Worm (Caenorhabditis elegans) whole organism, L4 larva: ENCODE results near the gene ost-1.

Experiments
- T20F7.1 ChIP-seq: fragments of 200-800 bp; sonication (Bioruptor generic); optimal IDR thresholded peaks from 2 replicates; lab custom pipeline; 2018; ENCODE audit warnings: mild to moderate bottlenecking, missing genetic modification characterization, missing compliant biosample characterization
- Y105C5A.15 ChIP-seq: fragments of 200-800 bp; sonication (Bioruptor generic); IDR thresholded peaks from 2 replicates; pipeline ENCODE4 v1.3.6; 2022; ENCODE audit warnings: missing genetic modification characterization, missing compliant biosample characterization
- Y75B8A.6 ChIP-seq: fragments of 200-800 bp; sonication (Bioruptor generic); IDR thresholded peaks from 2 replicates; pipeline ENCODE4 v1.3.6; 2022; ENCODE audit warnings: missing genetic modification reagents, missing genetic modification characterization, missing compliant biosample characterization
- ZK337.2 ChIP-seq: fragments of 200-800 bp; sonication (Bioruptor generic); IDR thresholded peaks from 2 replicates; pipeline ENCODE4 v1.3.6; 2022; ENCODE audit warnings: missing genetic modification reagents, missing genetic modification characterization, missing compliant biosample characterization
- aha-1 ChIP-seq: fragments of 150-350 bp; peaks from one replicate; lab custom pipeline; 2014; ENCODE audit warnings: missing biosample characterization, missing genetic modification characterization
- aly-2 ChIP-seq: sonication (generic microtip); optimal IDR thresholded peaks from 2 replicates; lab custom pipeline; 2018; ENCODE audit warnings: missing biosample characterization, missing genetic modification characterization
- ceh-20 ChIP-seq: fragments of 200-800 bp; sonication (Bioruptor generic); IDR thresholded peaks from 2 replicates; pipeline ENCODE4 v1.3.6; 2022; ENCODE audit warnings: missing genetic modification reagents, missing genetic modification characterization, missing compliant biosample characterization
- ceh-28 ChIP-seq: fragments of 150-350 bp; optimal IDR thresholded peaks from 2 replicates; lab custom pipeline; 2014; ENCODE audit warnings: missing biosample characterization, missing genetic modification reagents, missing genetic modification characterization
- ceh-62 ChIP-seq: sonication (generic microtip); optimal IDR thresholded peaks from 2 replicates; lab custom pipeline; 2017; ENCODE audit warnings: missing biosample characterization, missing genetic modification characterization
- ceh-82 ChIP-seq: sonication (generic microtip); optimal IDR thresholded peaks from 2 replicates; lab custom pipeline; 2017; ENCODE audit warnings: missing biosample characterization, missing genetic modification characterization
- cey-2 ChIP-seq: sonication (generic microtip); optimal IDR thresholded peaks from 3 replicates; lab custom pipeline; 2017; ENCODE audit warnings: missing genetic modification characterization, mild to moderate bottlenecking, missing compliant biosample characterization, antibody characterized with exemption, borderline replicate concordance; ENCODE audit not compliant: insufficient read depth
- dmd-6 ChIP-seq: fragments of 200-800 bp; sonication (Bioruptor generic); IDR thresholded peaks from 2 replicates; pipeline ENCODE4 v1.3.6; 2022; ENCODE audit warnings: missing genetic modification reagents, missing genetic modification characterization, missing compliant biosample characterization
- dmd-9 ChIP-seq: fragments of 200-800 bp; sonication (Bioruptor generic); IDR thresholded peaks from 2 replicates; pipeline ENCODE4 v1.3.6; 2022; ENCODE audit warnings: missing genetic modification reagents, missing genetic modification characterization, missing compliant biosample characterization
- dpl-1 ChIP-seq: fragments of 150-350 bp; optimal IDR thresholded peaks from 2 replicates; lab custom pipeline; 2014; ENCODE audit warnings: missing biosample characterization, missing genetic modification reagents, missing genetic modification characterization
- duxl-1 ChIP-seq: sonication (generic microtip); optimal IDR thresholded peaks from 2 replicates; lab custom pipeline; 2016; ENCODE audit warnings: mild to moderate bottlenecking, missing genetic modification characterization, moderate library complexity, missing compliant biosample characterization; ENCODE audit not compliant: poor library complexity
- dve-1 ChIP-seq: sonication (generic microtip); optimal IDR thresholded peaks from 2 replicates; lab custom pipeline; 2017; ENCODE audit warnings: antibody characterized with exemption, mild to moderate bottlenecking, missing genetic modification characterization, missing compliant biosample characterization; ENCODE audit not compliant: insufficient read depth
- egl-27 ChIP-seq: sonication (generic microtip); optimal IDR thresholded peaks from 3 replicates; lab custom pipeline; 2017; ENCODE audit warnings: missing biosample characterization, missing genetic modification reagents, missing genetic modification characterization
- egl-43 ChIP-seq: fragments of 200-800 bp; sonication (Bioruptor generic); IDR thresholded peaks from 2 replicates; pipeline ENCODE4 v1.3.6; 2022; ENCODE audit warnings: missing genetic modification reagents, missing genetic modification characterization, missing compliant biosample characterization
- hlh-11 ChIP-seq: fragments of 200-800 bp; sonication (Bioruptor generic); optimal IDR thresholded peaks from 2 replicates; lab custom pipeline; 2018; ENCODE audit warnings: mild to moderate bottlenecking, missing genetic modification characterization, missing compliant biosample characterization
- hlh-30 ChIP-seq: sonication (generic microtip); optimal IDR thresholded peaks from 2 replicates; lab custom pipeline; 2017; ENCODE audit warnings: antibody characterized with exemption, mild to moderate bottlenecking, missing genetic modification characterization, missing compliant biosample characterization; ENCODE audit not compliant: insufficient read depth
- jun-1 ChIP-seq: fragments of 150-350 bp; optimal IDR thresholded peaks from 2 replicates; lab custom pipeline; 2014; ENCODE audit warnings: missing biosample characterization, missing genetic modification reagents, missing genetic modification characterization
- lim-7 ChIP-seq: fragments of 200-800 bp; sonication (Bioruptor generic); IDR thresholded peaks from 2 replicates; pipeline ENCODE4 v1.3.6; 2022; ENCODE audit warnings: missing genetic modification characterization, missing compliant biosample characterization
- lin-1 ChIP-seq: fragments of 200-800 bp; sonication (Bioruptor generic); IDR thresholded peaks from 2 replicates; pipeline ENCODE4 v1.3.6; 2022; ENCODE audit warnings: missing genetic modification reagents, missing genetic modification characterization, missing compliant biosample characterization
- lin-15B ChIP-seq: fragments of 150-350 bp; sonication (generic microtip); optimal IDR thresholded peaks from 3 replicates; lab custom pipeline; 2014; ENCODE audit warnings: missing biosample characterization, missing genetic modification characterization
- lin-38 ChIP-seq: fragments of 200-800 bp; sonication (Bioruptor generic); IDR thresholded peaks from 2 replicates; pipeline ENCODE4 v1.3.6; 2022; ENCODE audit warnings: missing genetic modification reagents, missing genetic modification characterization, missing compliant biosample characterization
- lir-3 ChIP-seq: sonication (generic microtip); optimal IDR thresholded peaks from 2 replicates; lab custom pipeline; 2016; ENCODE audit warnings: mild to moderate bottlenecking, missing genetic modification characterization, missing compliant biosample characterization
- madf-5 ChIP-seq, 2 experiments: fragments of 200-800 bp; sonication (Bioruptor generic); IDR thresholded peaks; 2 replicates each; pipeline ENCODE4 v1.3.6; 2022; ENCODE audit warnings: missing compliant biosample characterization in 2 of 2, missing genetic modification characterization in 2 of 2
- madf-9 ChIP-seq: fragments of 200-800 bp; sonication (Bioruptor generic); conservative IDR thresholded peaks from 2 replicates; pipeline ENCODE4 v1.3.6; 2022; ENCODE audit warnings: missing genetic modification reagents, missing genetic modification characterization, missing compliant biosample characterization
- mdl-1 ChIP-seq, 2 experiments: fragments of 150-350 bp in 1 of 2; sonication (generic microtip) in 1 of 2; optimal IDR thresholded peaks; 2 replicates each; lab custom pipeline; 2014 to 2017; ENCODE audit warnings: missing biosample characterization in 2 of 2, missing genetic modification characterization in 2 of 2
- mxl-3 ChIP-seq: fragments of 200-800 bp; sonication (Bioruptor generic); optimal IDR thresholded peaks from 2 replicates; lab custom pipeline; 2018; ENCODE audit warnings: mild to moderate bottlenecking, missing genetic modification characterization, missing compliant biosample characterization
- nhr-25 ChIP-seq: sonication (generic microtip); optimal IDR thresholded peaks from 2 replicates; lab custom pipeline; 2017; ENCODE audit warnings: missing genetic modification characterization, mild to moderate bottlenecking, missing compliant biosample characterization, antibody characterized with exemption, moderate library complexity, borderline replicate concordance; ENCODE audit not compliant: insufficient read depth
- nhr-41 ChIP-seq: fragments of 200-800 bp; sonication (Bioruptor generic); IDR thresholded peaks from 2 replicates; pipeline ENCODE4 v1.3.6; 2022; ENCODE audit warnings: missing genetic modification reagents, missing genetic modification characterization, missing compliant biosample characterization
- nhr-77 ChIP-seq: fragments of 150-350 bp; optimal IDR thresholded peaks from 2 replicates; lab custom pipeline; 2014; ENCODE audit warnings: missing biosample characterization, missing genetic modification characterization
- pha-4 ChIP-seq, 2 experiments: fragments of 150-350 bp in 1 of 2; fragments of 200-800 bp in 1 of 2; sonication (Bioruptor generic) in 1 of 2; IDR thresholded peaks in 1 of 2; optimal IDR thresholded peaks in 1 of 2; 2 replicates each; pipeline versions ENCODE4 v1.3.6 to Lab custom; 2014 to 2022; ENCODE audit warnings: missing genetic modification characterization in 2 of 2, missing genetic modification reagents in 2 of 2, missing biosample characterization in 1 of 2, missing compliant biosample characterization in 1 of 2
- php-3 ChIP-seq: fragments of 200-800 bp; sonication (Bioruptor generic); IDR thresholded peaks from 2 replicates; pipeline ENCODE4 v1.3.6; 2022; ENCODE audit warnings: missing genetic modification reagents, missing genetic modification characterization, missing compliant biosample characterization
- saeg-2 ChIP-seq: fragments of 200-800 bp; sonication (Bioruptor generic); IDR thresholded peaks from 2 replicates; pipeline ENCODE4 v1.3.6; 2022; ENCODE audit warnings: missing genetic modification reagents, missing genetic modification characterization, missing compliant biosample characterization
- set-16 ChIP-seq: fragments of 200-800 bp; sonication (Bioruptor generic); IDR thresholded peaks from 2 replicates; pipeline ENCODE4 v1.3.6; 2022; ENCODE audit warnings: missing genetic modification reagents, missing genetic modification characterization, missing compliant biosample characterization
- snpc-4 ChIP-seq: fragments of 150-350 bp; optimal IDR thresholded peaks from 2 replicates; lab custom pipeline; 2014; ENCODE audit warnings: missing biosample characterization, missing genetic modification characterization
- spr-1 ChIP-seq: sonication (generic microtip); optimal IDR thresholded peaks from 2 replicates; lab custom pipeline; 2016; ENCODE audit warnings: mild to moderate bottlenecking, missing genetic modification characterization, missing compliant biosample characterization
- tag-97 ChIP-seq: fragments of 200-800 bp; sonication (Bioruptor generic); IDR thresholded peaks from 2 replicates; pipeline ENCODE4 v1.3.6; 2022; ENCODE audit warnings: missing genetic modification characterization, missing compliant biosample characterization
- tra-1 ChIP-seq: fragments of 200-800 bp; sonication (Bioruptor generic); IDR thresholded peaks from 2 replicates; pipeline ENCODE4 v1.3.6; 2022; ENCODE audit warnings: missing genetic modification reagents, missing genetic modification characterization, missing compliant biosample characterization
- unc-130 ChIP-seq: sonication (generic microtip); optimal IDR thresholded peaks from 2 replicates; lab custom pipeline; 2016; ENCODE audit warnings: missing genetic modification reagents, missing genetic modification characterization, missing compliant biosample characterization
- unc-39 ChIP-seq: sonication (generic microtip); optimal IDR thresholded peaks from 2 replicates; lab custom pipeline; 2017; ENCODE audit warnings: missing biosample characterization, missing genetic modification characterization
- vab-7 ChIP-seq: fragments of 200-800 bp; sonication (Bioruptor generic); IDR thresholded peaks from 2 replicates; pipeline ENCODE4 v1.3.6; 2022; ENCODE audit warnings: missing genetic modification reagents, missing genetic modification characterization, missing compliant biosample characterization
- zag-1 ChIP-seq: fragments of 150-350 bp; optimal IDR thresholded peaks from 2 replicates; lab custom pipeline; 2014; ENCODE audit warnings: missing biosample characterization, missing genetic modification characterization
- zfp-2 ChIP-seq: sonication (generic microtip); optimal IDR thresholded peaks from 2 replicates; lab custom pipeline; 2016; ENCODE audit warnings: mild to moderate bottlenecking, missing genetic modification characterization, missing compliant biosample characterization
- zfp-3 ChIP-seq: fragments of 200-800 bp; sonication (Bioruptor generic); conservative IDR thresholded peaks from 2 replicates; pipeline ENCODE4 v1.3.6; 2022; ENCODE audit warnings: missing genetic modification reagents, missing genetic modification characterization, missing compliant biosample characterization
- zip-11 ChIP-seq: fragments of 200-800 bp; sonication (Bioruptor generic); IDR thresholded peaks from 2 replicates; pipeline ENCODE4 v1.3.6; 2022; ENCODE audit warnings: missing genetic modification characterization, missing compliant biosample characterization
- zip-2 ChIP-seq: fragments of 150-350 bp; optimal IDR thresholded peaks from 2 replicates; lab custom pipeline; 2014; ENCODE audit warnings: missing biosample characterization, missing genetic modification characterization

The ost-1 gene

DNA sequence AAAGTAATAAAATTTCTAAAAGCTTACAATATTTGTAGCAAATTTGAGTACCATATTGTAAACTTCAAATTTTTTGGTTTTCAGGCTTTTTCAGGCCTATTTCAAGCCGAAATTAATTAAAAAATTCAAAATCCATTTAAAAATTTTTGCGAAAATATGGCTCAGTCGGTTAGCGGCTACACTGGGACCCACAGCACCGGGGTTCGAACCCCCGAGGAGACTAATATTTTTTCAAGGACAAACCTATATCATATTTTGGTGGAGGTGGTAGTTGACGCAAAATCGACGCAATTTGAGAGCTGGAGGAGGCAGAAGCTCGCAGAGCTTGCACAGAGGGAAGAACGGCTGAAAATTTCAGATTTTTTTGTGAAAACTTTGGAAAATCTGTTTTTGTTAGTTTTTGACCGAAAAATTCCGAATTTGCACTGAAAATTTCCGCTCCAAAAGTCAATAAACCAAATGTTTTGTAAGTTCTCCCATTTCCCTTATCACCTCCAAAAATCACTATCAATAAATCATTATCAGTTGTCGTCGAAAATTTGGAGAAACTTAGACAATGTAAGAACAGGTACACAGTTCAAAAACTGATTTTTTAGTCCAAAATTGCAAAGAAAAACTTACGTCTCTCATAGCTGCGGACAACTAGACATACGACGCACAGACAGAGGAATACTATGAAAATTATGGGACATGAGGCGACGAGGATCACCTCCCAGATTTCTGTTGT lies 41.4 kb downstream of the ost-1 start:
- TF ChIP-seq unc-39 (tag; lab: Kevin White, UChicago) (no peak), hlh-30 (tag; lab: Kevin White, UChicago) (no peak), lin-1 (GFP tag; lab: Robert Waterston, UW) (0 out of 2 replicates have a peak, but pooled peaks have one; percentile 11), Y75B8A.6 (GFP tag; lab: Robert Waterston, UW) (no peak), T20F7.1 (GFP tag; lab: Kevin White, UChicago) (no peak), php-3 (GFP tag; lab: Robert Waterston, UW) (peak; percentile 51; the same call in 1 of the 2 replicates), zip-11 (GFP tag; lab: Robert Waterston, UW) (no peak), mxl-3 (GFP tag; lab: Kevin White, UChicago) (no peak), zfp-3 (GFP tag; lab: Robert Waterston, UW) (no peak), lim-7 (GFP tag; lab: Robert Waterston, UW) (0 out of 2 replicates have a peak, but pooled peaks have one; percentile 23), nhr-41 (GFP tag; lab: Robert Waterston, UW) (no peak), spr-1 (tag; lab: Kevin White, UChicago) (no peak), duxl-1 (tag; lab: Kevin White, UChicago) (no peak), zag-1 (no peak), cey-2 (tag; lab: Kevin White, UChicago) (no peak), mdl-1 (tag; optimal IDR thresholded peaks at IDR 0.05; lab: Kevin White, UChicago) (no peak), ceh-82 (tag; lab: Kevin White, UChicago) (no peak), zip-2 (no peak), vab-7 (GFP tag; lab: Robert Waterston, UW) (no peak), unc-130 (GFP tag; lab: Kevin White, UChicago) (no peak), dpl-1 (GFP tag; lab: Kevin White, UChicago) (no peak), lir-3 (tag; lab: Kevin White, UChicago) (no peak), ceh-20 (GFP tag; lab: Robert Waterston, UW) (peak; percentile 73), dve-1 (no peak), egl-27 (tag; lab: Kevin White, UChicago) (no peak), lin-38 (0 out of 2 replicates have a peak, but pooled peaks have one; percentile 34), Y105C5A.15 (GFP tag; lab: Robert Waterston, UW) (no peak), ceh-62 (tag; lab: Kevin White, UChicago) (no peak), hlh-11 (peak; percentile 25), aha-1 (tag; lab: Kevin White, UChicago) (no peak), aly-2 (tag; lab: Kevin White, UChicago) (no peak), snpc-4 (tag; lab: Kevin White, UChicago) (no peak), ceh-28 (no peak), ZK337.2 (GFP tag; lab: Robert Waterston, UW) (no peak), egl-43 (GFP tag; lab: Robert Waterston, UW) (no peak), nhr-25 (tag; lab: Kevin White, UChicago) (no peak), dmd-6 (GFP tag; lab: Robert Waterston, UW) (peak; percentile 78), dmd-9 (no peak), tra-1 (GFP tag; lab: Robert Waterston, UW) (no peak), saeg-2 (GFP tag; lab: Robert Waterston, UW) (no peak), madf-5 (GFP tag; IDR thresholded peaks at IDR 0.05; lab: Robert Waterston, UW) (no peak), lin-15B (tag; lab: Kevin White, UChicago) (no peak), zfp-2 (tag; lab: Kevin White, UChicago) (no peak), set-16 (GFP tag; lab: Robert Waterston, UW) (no peak), nhr-77 (tag; lab: Kevin White, UChicago) (peak; percentile 4), madf-9 (GFP tag; lab: Robert Waterston, UW) (no peak), jun-1 (tag; lab: Kevin White, UChicago) (no peak), tag-97 (GFP tag; lab: Robert Waterston, UW) (no peak), pha-4 (GFP tag; IDR thresholded peaks at IDR 0.05; lab: Robert Waterston, UW) (no peak), pha-4 (tag; optimal IDR thresholded peaks at IDR 0.05; lab: Kevin White, UChicago) (no peak)
